Worm (Caenorhabditis elegans): ENCODE measurements around the gene ssp-36.

- TF ChIP-seq W03F9.2 (tag; optimal IDR thresholded peaks at IDR 0.05) (no peak), him-1 (tag; optimal IDR thresholded peaks at IDR 0.05) (no peak)
Observed at ce11 chrIV:9757425-9757740, 8.8 kb downstream of the ssp-36 start, which contains the start of gene nhr-97.
